Worm (Caenorhabditis elegans): ENCODE results near the gene pxmp-4.

DNA sequence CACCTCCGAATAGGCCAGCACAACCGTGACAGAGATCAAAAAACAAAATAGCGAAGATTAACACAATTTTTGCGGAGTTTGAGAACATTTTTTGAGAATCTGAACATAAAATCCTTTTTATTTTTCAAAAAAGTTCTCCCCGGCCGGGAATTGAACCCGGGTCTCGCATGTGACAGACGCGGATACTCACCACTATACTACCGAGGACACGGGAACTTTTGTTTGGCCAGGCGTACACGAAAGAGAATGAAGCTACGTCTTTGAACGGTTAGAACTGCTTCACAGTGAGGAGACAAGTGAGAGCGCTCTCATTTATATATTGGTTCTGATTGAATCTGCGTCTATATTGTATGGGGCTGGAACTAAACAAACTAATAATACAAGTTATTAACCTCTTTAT, 14.5 kb downstream of the pxmp-4 start, which contains the start of gene grl-26:
- TF ChIP-seq unc-55 (GFP tag; optimal IDR thresholded peaks at IDR 0.05) = no peak
- TF ChIP-seq ceh-6 (GFP tag; optimal IDR thresholded peaks at IDR 0.05) = peak; percentile 57
- no peak for TF ChIP-seq ceh-22 (tag; optimal IDR thresholded peaks at IDR 0.05)
- no peak for TF ChIP-seq sdc-2 (tag; optimal IDR thresholded peaks at IDR 0.05)
- TF ChIP-seq odd-2 (tag; optimal IDR thresholded peaks at IDR 0.05) = no peak
- TF ChIP-seq T23F11.4 (GFP tag; optimal IDR thresholded peaks at IDR 0.05) = peak; percentile 61
- TF ChIP-seq nfya-1 (tag; optimal IDR thresholded peaks at IDR 0.05) = peak; percentile 28
- TF ChIP-seq ceh-34 (tag; optimal IDR thresholded peaks at IDR 0.05) = peak; percentile 35
- peak; percentile 18 for TF ChIP-seq syd-9 (tag; optimal IDR thresholded peaks at IDR 0.05)
- TF ChIP-seq hlh-6 (tag; optimal IDR thresholded peaks at IDR 0.05) = peak; percentile 70
